Worm (Caenorhabditis elegans) whole organism, mixed stage, embryonic: ENCODE data around the gene F59A1.11.
A peak's percentile ranks its signal among the peaks of the same experiment; 100 is the strongest.

Source experiments
- M03D4.4 ChIP-seq: sonication (generic microtip); optimal IDR thresholded peaks from 2 replicates; lab custom pipeline; 2017; ENCODE audit warnings: mild to moderate bottlenecking, missing genetic modification characterization, missing compliant biosample characterization
- bed-3 ChIP-seq: fragments of 200-800 bp; sonication (Bioruptor generic); optimal IDR thresholded peaks from 3 replicates; lab custom pipeline; 2018; ENCODE audit warnings: mild to moderate bottlenecking, missing genetic modification characterization, moderate library complexity, missing compliant biosample characterization
- blmp-1 ChIP-seq: fragments of 150-350 bp; optimal IDR thresholded peaks from 2 replicates; lab custom pipeline; 2014; ENCODE audit warnings: missing biosample characterization, missing genetic modification characterization
- ceh-39 ChIP-seq: fragments of 150-350 bp; optimal IDR thresholded peaks from 2 replicates; lab custom pipeline; 2014; ENCODE audit warnings: missing biosample characterization, missing genetic modification characterization
- ceh-83 ChIP-seq: fragments of 200-800 bp; sonication (Bioruptor generic); optimal IDR thresholded peaks from 2 replicates; lab custom pipeline; 2018; ENCODE audit warnings: mild to moderate bottlenecking, missing genetic modification characterization, missing compliant biosample characterization
- ces-1 ChIP-seq: fragments of 150-350 bp; optimal IDR thresholded peaks from 2 replicates; lab custom pipeline; 2014; ENCODE audit warnings: missing biosample characterization, missing genetic modification reagents, missing genetic modification characterization
- cnd-1 ChIP-seq: fragments of 200-800 bp; sonication (Bioruptor generic); optimal IDR thresholded peaks from 2 replicates; lab custom pipeline; 2018; ENCODE audit warnings: mild to moderate bottlenecking, missing genetic modification characterization, missing compliant biosample characterization
- drap-1 ChIP-seq: fragments of 200-800 bp; sonication (Bioruptor generic); optimal IDR thresholded peaks from 3 replicates; lab custom pipeline; 2018; ENCODE audit warnings: mild to moderate bottlenecking, missing genetic modification characterization, missing compliant biosample characterization
- elt-1 ChIP-seq: sonication (generic microtip); optimal IDR thresholded peaks from 2 replicates; lab custom pipeline; 2017; ENCODE audit warnings: missing genetic modification characterization, mild to moderate bottlenecking, missing compliant biosample characterization, antibody characterized with exemption, moderate library complexity, borderline replicate concordance; ENCODE audit not compliant: insufficient read depth
- elt-3 ChIP-seq: fragments of 150-350 bp; optimal IDR thresholded peaks from 2 replicates; lab custom pipeline; 2014; ENCODE audit warnings: missing biosample characterization, missing genetic modification characterization
- flh-1 ChIP-seq: fragments of 200-800 bp; sonication (Bioruptor generic); optimal IDR thresholded peaks from 2 replicates; lab custom pipeline; 2018; ENCODE audit warnings: mild to moderate bottlenecking, missing genetic modification characterization, moderate library complexity, missing compliant biosample characterization
- ham-2 ChIP-seq: fragments of 200-800 bp; sonication (Bioruptor generic); optimal IDR thresholded peaks from 2 replicates; lab custom pipeline; 2018; ENCODE audit warnings: mild to moderate bottlenecking, missing genetic modification characterization, missing compliant biosample characterization
- hlh-1 ChIP-seq: fragments of 150-350 bp; optimal IDR thresholded peaks from 2 replicates; lab custom pipeline; 2014; ENCODE audit warnings: missing biosample characterization, missing genetic modification reagents, missing genetic modification characterization
- lin-32 ChIP-seq: fragments of 200-800 bp; sonication (Bioruptor generic); optimal IDR thresholded peaks from 2 replicates; lab custom pipeline; 2018; ENCODE audit warnings: mild to moderate bottlenecking, missing genetic modification characterization, missing compliant biosample characterization
- mab-5 ChIP-seq: fragments of 150-350 bp; optimal IDR thresholded peaks from 2 replicates; lab custom pipeline; 2014; ENCODE audit warnings: missing biosample characterization, missing genetic modification characterization
- mep-1 ChIP-seq: fragments of 150-350 bp; optimal IDR thresholded peaks from 2 replicates; lab custom pipeline; 2017; ENCODE audit warnings: missing biosample characterization, missing genetic modification reagents, missing genetic modification characterization, inconsistent platforms
- mls-2 ChIP-seq: sonication (generic microtip); optimal IDR thresholded peaks from 2 replicates; lab custom pipeline; 2016; ENCODE audit warnings: mild to moderate bottlenecking, missing genetic modification characterization, moderate library complexity, missing compliant biosample characterization
- nhr-12 ChIP-seq: fragments of 150-350 bp; optimal IDR thresholded peaks from 2 replicates; lab custom pipeline; 2014; ENCODE audit warnings: missing biosample characterization, missing genetic modification characterization
- nhr-2 ChIP-seq: fragments of 150-350 bp; optimal IDR thresholded peaks from 2 replicates; lab custom pipeline; 2014; ENCODE audit warnings: missing biosample characterization, missing genetic modification characterization
- nhr-237 ChIP-seq: fragments of 150-350 bp; optimal IDR thresholded peaks from 2 replicates; lab custom pipeline; 2014; ENCODE audit warnings: missing biosample characterization, missing genetic modification characterization
- nhr-28 ChIP-seq: fragments of 150-350 bp; optimal IDR thresholded peaks from 2 replicates; lab custom pipeline; 2014; ENCODE audit warnings: missing biosample characterization, missing genetic modification characterization
- nhr-76 ChIP-seq: sonication (generic microtip); optimal IDR thresholded peaks from 2 replicates; lab custom pipeline; 2017; ENCODE audit warnings: missing biosample characterization, missing genetic modification characterization
- pha-4 ChIP-seq: fragments of 150-350 bp; optimal IDR thresholded peaks from 2 replicates; lab custom pipeline; 2018; ENCODE audit warnings: missing biosample characterization, missing genetic modification reagents, missing genetic modification characterization
- sem-2 ChIP-seq: fragments of 200-800 bp; sonication (Bioruptor generic); optimal IDR thresholded peaks from 2 replicates; lab custom pipeline; 2018; ENCODE audit warnings: mild to moderate bottlenecking, missing genetic modification characterization, missing compliant biosample characterization
- snpc-4 ChIP-seq: fragments of 150-350 bp; optimal IDR thresholded peaks from 2 replicates; lab custom pipeline; 2014; ENCODE audit warnings: missing biosample characterization, missing genetic modification characterization
- sptf-1 ChIP-seq: sonication (generic microtip); optimal IDR thresholded peaks from 2 replicates; lab custom pipeline; 2017; ENCODE audit warnings: mild to moderate bottlenecking, missing genetic modification characterization, moderate library complexity, missing compliant biosample characterization
- tbx-8 ChIP-seq: fragments of 200-800 bp; sonication (Bioruptor generic); optimal IDR thresholded peaks from 2 replicates; lab custom pipeline; 2018; ENCODE audit warnings: mild to moderate bottlenecking, missing genetic modification characterization, moderate library complexity, missing compliant biosample characterization
- unc-39 ChIP-seq: fragments of 150-350 bp; optimal IDR thresholded peaks from 2 replicates; lab custom pipeline; 2014; ENCODE audit warnings: missing biosample characterization, missing genetic modification characterization
- unc-62 ChIP-seq: fragments of 150-350 bp; optimal IDR thresholded peaks from 2 replicates; lab custom pipeline; 2014; ENCODE audit warnings: missing biosample characterization, missing genetic modification reagents, missing genetic modification characterization
- zip-8 ChIP-seq: fragments of 150-350 bp; optimal IDR thresholded peaks from 2 replicates; lab custom pipeline; 2014; ENCODE audit warnings: missing biosample characterization, missing genetic modification characterization
- ztf-11 ChIP-seq: fragments of 150-350 bp; optimal IDR thresholded peaks from 2 replicates; lab custom pipeline; 2014; ENCODE audit warnings: missing biosample characterization, missing genetic modification characterization

Gene F59A1.11

ce11 chrV:17694260-17694659 lies 28.5 kb upstream of the F59A1.11 start:
- no peak for TF ChIP-seq nhr-2 (tag; lab: Kevin White, UChicago)
- no peak for TF ChIP-seq sptf-1 (tag; lab: Kevin White, UChicago)
- no peak for TF ChIP-seq bed-3 (GFP tag; lab: Kevin White, UChicago)

ce11 chrV:17690922-17691321 lies 25.1 kb upstream of the F59A1.11 start, which contains the start of gene F59A1.13:
Gene F59A1.13 (minus strand): TSS chrV:17691022.
- TF ChIP-seq ces-1 (no peak), zip-8 (tag; lab: Kevin White, UChicago) (peak; percentile 24)
- TF ChIP-seq, all 35 proteins: peak for 1

ce11 chrV:17686852-17687251 lies 21.0 kb upstream of the F59A1.11 start, which contains the start of gene F59A1.18:
Gene F59A1.18 (minus strand): TSS chrV:17686952.
- TF ChIP-seq ham-2 = no peak
- TF ChIP-seq elt-1 (tag; lab: Kevin White, UChicago) = no peak
- TF ChIP-seq ztf-11 = no peak
- no peak for TF ChIP-seq elt-3
- no peak for TF ChIP-seq unc-62 (GFP tag; lab: Kevin White, UChicago)
- TF ChIP-seq sptf-1 (tag; lab: Kevin White, UChicago) = no peak
- no peak for TF ChIP-seq snpc-4 (tag; lab: Kevin White, UChicago)
- TF ChIP-seq mls-2 (tag; lab: Kevin White, UChicago) = no peak
- TF ChIP-seq unc-39 (tag; lab: Kevin White, UChicago) = no peak
- no peak for TF ChIP-seq mab-5
- no peak for TF ChIP-seq tbx-8 (GFP tag; lab: Kevin White, UChicago)
- TF ChIP-seq cnd-1 (tag; lab: Kevin White, UChicago) = no peak
- TF ChIP-seq flh-1 (GFP tag; lab: Kevin White, UChicago) = no peak
- no peak for TF ChIP-seq sem-2 (GFP tag; lab: Kevin White, UChicago)

- TF ChIP-seq unc-39 (tag; lab: Kevin White, UChicago) = no peak
- TF ChIP-seq ces-1 = no peak
- no peak for TF ChIP-seq elt-1 (tag; lab: Kevin White, UChicago)
- TF ChIP-seq tbx-8 (GFP tag; lab: Kevin White, UChicago) = no peak
- no peak for TF ChIP-seq pha-4 (tag; lab: Kevin White, UChicago)
- no peak for TF ChIP-seq elt-3
- no peak for TF ChIP-seq nhr-28
- no peak for TF ChIP-seq nhr-237 (tag; lab: Kevin White, UChicago)
- TF ChIP-seq nhr-76 (tag; lab: Kevin White, UChicago) = no peak
- TF ChIP-seq sem-2 (GFP tag; lab: Kevin White, UChicago) = no peak
- TF ChIP-seq unc-62 (GFP tag; lab: Kevin White, UChicago) = no peak
- no peak for TF ChIP-seq flh-1 (GFP tag; lab: Kevin White, UChicago)
- no peak for TF ChIP-seq bed-3 (GFP tag; lab: Kevin White, UChicago)
- TF ChIP-seq hlh-1 = no peak
- no peak for TF ChIP-seq mls-2 (tag; lab: Kevin White, UChicago)
Observed at ce11 chrV:17684857-17685256, 19.1 kb upstream of the F59A1.11 start, which contains the start of the genes F59A1.16 and F59A1.6. Gene F59A1.16 (minus strand): TSS chrV:17684957. Gene F59A1.6 (plus strand): TSS chrV:17685141.

- TF ChIP-seq ceh-83 (GFP tag; lab: Kevin White, UChicago) (no peak), sem-2 (GFP tag; lab: Kevin White, UChicago) (no peak), hlh-1 (no peak), elt-1 (tag; lab: Kevin White, UChicago) (no peak), drap-1 (GFP tag; lab: Kevin White, UChicago) (no peak), unc-39 (tag; lab: Kevin White, UChicago) (no peak), M03D4.4 (no peak), cnd-1 (tag; lab: Kevin White, UChicago) (no peak), ham-2 (no peak), pha-4 (tag; lab: Kevin White, UChicago) (no peak), nhr-12 (no peak), ces-1 (no peak), ceh-39 (no peak), mep-1 (no peak), tbx-8 (GFP tag; lab: Kevin White, UChicago) (no peak), lin-32 (no peak), ztf-11 (no peak), blmp-1 (tag; lab: Kevin White, UChicago) (no peak)
Observed at ce11 chrV:17683763-17684162, 18.0 kb upstream of the F59A1.11 start, which contains the start of gene F59A1.15. Gene F59A1.15 (minus strand): TSS chrV:17683863.
